Fruit fly (Drosophila melanogaster) whole organism, prepupa: Measurements from ENCODE around the gene CG17732.

ENCODE experiments used
- Blimp-1 ChIP-seq: fragments of 200-800 bp; sonication (Bioruptor generic); optimal IDR thresholded peaks from 3 replicates; lab custom pipeline; 2017; ENCODE audit warnings: missing biosample characterization, missing genetic modification characterization, mild to moderate bottlenecking, moderate library complexity, missing genetic modification reagents
- CG11902 ChIP-seq: fragments of 200-800 bp; sonication (Bioruptor generic); optimal IDR thresholded peaks from 3 replicates; lab custom pipeline; 2016; ENCODE audit warnings: missing biosample characterization, missing genetic modification characterization
- CG15336 ChIP-seq: fragments of 200-800 bp; sonication (Bioruptor generic); IDR thresholded peaks from 2 replicates; pipeline ENCODE4 v1.3.6; 2022; ENCODE audit warnings: missing biosample characterization, missing genetic modification characterization
- CG1621 ChIP-seq: fragments of 200-800 bp; sonication (Bioruptor generic); optimal IDR thresholded peaks from 3 replicates; lab custom pipeline; 2018; ENCODE audit warnings: missing biosample characterization, mild to moderate bottlenecking, missing genetic modification characterization
- CG16779 ChIP-seq: fragments of 200-800 bp; sonication (Bioruptor generic); optimal IDR thresholded peaks from 3 replicates; lab custom pipeline; 2017; ENCODE audit warnings: missing biosample characterization, mild to moderate bottlenecking, missing genetic modification characterization
- CG3032 ChIP-seq: fragments of 200-800 bp; optimal IDR thresholded peaks from 2 replicates; lab custom pipeline; 2019; ENCODE audit warnings: missing biosample characterization, mild to moderate bottlenecking, missing genetic modification characterization, moderate library complexity
- CG6808 ChIP-seq: fragments of 200-800 bp; sonication (Bioruptor generic); optimal IDR thresholded peaks from 3 replicates; lab custom pipeline; 2017; ENCODE audit warnings: missing biosample characterization, missing genetic modification characterization, mild to moderate bottlenecking, moderate library complexity, missing genetic modification reagents
- Eip75B ChIP-seq: fragments of 200-800 bp; sonication (Bioruptor generic); optimal IDR thresholded peaks from 3 replicates; lab custom pipeline; 2016; ENCODE audit warnings: missing biosample characterization, missing genetic modification characterization
- Gug ChIP-seq: fragments of 200-800 bp; sonication (Bioruptor generic); IDR thresholded peaks from 2 replicates; pipeline ENCODE4 v1.3.6; 2022; ENCODE audit warnings: missing biosample characterization, missing genetic modification characterization
- Hr39 ChIP-seq: fragments of 200-800 bp; sonication (Bioruptor generic); optimal IDR thresholded peaks from 2 replicates; lab custom pipeline; 2016; ENCODE audit warnings: missing biosample characterization, missing genetic modification characterization
- Hr4 ChIP-seq: fragments of 200-800 bp; sonication (Bioruptor generic); optimal IDR thresholded peaks from 3 replicates; lab custom pipeline; 2016; ENCODE audit warnings: missing biosample characterization, missing genetic modification characterization
- achi ChIP-seq: fragments of 200-800 bp; sonication (Bioruptor generic); optimal IDR thresholded peaks from 3 replicates; lab custom pipeline; 2016; ENCODE audit warnings: missing biosample characterization, missing genetic modification characterization

DNA sequence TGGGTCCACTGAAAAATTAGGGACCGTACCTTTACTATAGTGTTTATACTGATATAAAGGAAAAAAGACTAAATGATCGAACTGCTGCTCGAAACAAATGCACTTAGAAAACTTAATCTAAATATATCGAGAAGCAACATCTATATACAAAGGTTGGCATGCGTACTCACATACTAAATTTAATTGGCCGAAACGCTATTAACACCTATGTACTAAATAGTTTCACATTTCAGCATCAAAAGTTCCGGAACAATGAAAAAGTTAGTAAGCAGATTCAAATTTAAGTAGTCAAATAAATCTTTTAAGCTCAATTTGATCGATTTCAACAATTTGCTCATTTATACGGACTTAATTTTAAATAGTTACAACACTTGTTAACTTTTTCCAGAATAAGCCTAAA, 9.6 kb downstream of the CG17732 start, which contains the start of gene fln:
- TF ChIP-seq CG11902 (GFP tag; lab: Kevin White, UChicago) (no peak), achi (GFP tag; lab: Kevin White, UChicago) (no peak), Hr4 (no peak), Gug (GFP tag; lab: Robert Waterston, UW) (no peak), CG6808 (GFP tag; lab: Kevin White, UChicago) (no peak), CG3032 (no peak), Hr39 (GFP tag; lab: Kevin White, UChicago) (no peak), CG1621 (no peak), CG15336 (GFP tag; lab: Robert Waterston, UW) (no peak), Blimp-1 (GFP tag; lab: Kevin White, UChicago) (no peak), CG16779 (tag; lab: Kevin White, UChicago) (no peak), Eip75B (GFP tag; lab: Kevin White, UChicago) (no peak)
